Worm (Caenorhabditis elegans) whole organism, L4/young adult: ENCODE results near the gene C14H10.2.

ENCODE experiments used
- dao-5 ChIP-seq: sonication (generic microtip); optimal IDR thresholded peaks from 2 replicates; lab custom pipeline; 2016; ENCODE audit warnings: missing genotype, missing genetic modification characterization, moderate library complexity, missing compliant biosample characterization
- him-1 ChIP-seq: sonication (generic microtip); optimal IDR thresholded peaks from 2 replicates; lab custom pipeline; 2016; ENCODE audit warnings: missing genotype, missing genetic modification reagents, missing genetic modification characterization, missing compliant biosample characterization

ce11 chrX:10285634-10286033, 33.0 kb upstream of the C14H10.2 start, which contains the start of gene npr-6:
- no peak for TF ChIP-seq him-1 (tag; lab: Kevin White, UChicago)
- no peak for TF ChIP-seq dao-5 (tag; lab: Kevin White, UChicago)
